Worm (Caenorhabditis elegans) whole organism, young adult: ENCODE measurements around the gene gly-13.
A peak's percentile ranks its signal among the peaks of the same experiment; 100 is the strongest.

Source experiments
- T26A5.8 ChIP-seq: sonication (generic microtip); optimal IDR thresholded peaks from 2 replicates; lab custom pipeline; 2016; ENCODE audit warnings: missing genetic modification characterization, missing compliant biosample characterization
- aptf-2 ChIP-seq: fragments of 200-800 bp; sonication (Bioruptor generic); conservative IDR thresholded peaks from 2 replicates; pipeline ENCODE4 v1.3.6; 2022; ENCODE audit warnings: missing genetic modification reagents, missing genetic modification characterization, missing compliant biosample characterization
- ceh-27 ChIP-seq: fragments of 200-800 bp; sonication (Bioruptor generic); optimal IDR thresholded peaks from 2 replicates; lab custom pipeline; 2018; ENCODE audit warnings: mild to moderate bottlenecking, missing genetic modification characterization, moderate library complexity, missing compliant biosample characterization
- ekl-4 ChIP-seq: fragments of 200-800 bp; sonication (Bioruptor generic); IDR thresholded peaks from 2 replicates; pipeline ENCODE4 v1.3.6; 2022; ENCODE audit warnings: missing genetic modification reagents, missing genetic modification characterization, missing compliant biosample characterization
- nfyb-1 ChIP-seq: fragments of 200-800 bp; sonication (Bioruptor generic); IDR thresholded peaks from 2 replicates; pipeline ENCODE4 v1.3.6; 2022; ENCODE audit warnings: missing genetic modification reagents, missing genetic modification characterization, missing compliant biosample characterization

DNA sequence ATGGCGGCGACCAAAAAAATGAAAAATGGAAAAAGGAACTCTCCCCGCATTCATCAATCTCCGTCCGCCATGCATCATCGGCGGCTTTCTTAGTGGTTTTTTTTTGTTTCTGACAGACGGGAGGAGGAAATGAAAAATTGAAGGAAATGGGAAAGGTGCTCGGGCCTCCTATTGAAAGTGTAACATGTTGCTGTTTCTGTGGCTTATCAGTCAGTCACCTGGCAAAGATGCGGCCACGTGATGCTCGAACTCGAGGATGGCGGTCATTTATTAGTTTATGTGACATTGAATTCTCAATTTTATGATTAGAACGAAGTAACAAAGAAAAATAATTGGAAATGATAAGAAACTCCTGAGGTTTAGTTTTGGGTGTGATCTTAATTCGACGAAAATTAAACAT lies 31.8 kb downstream of the gly-13 start:
- TF ChIP-seq ceh-27 (GFP tag; lab: Kevin White, UChicago) (no peak), aptf-2 (GFP tag; lab: Robert Waterston, UW) (no peak), ekl-4 (GFP tag; lab: Robert Waterston, UW) (no peak), T26A5.8 (tag; lab: Kevin White, UChicago) (no peak), nfyb-1 (GFP tag; lab: Robert Waterston, UW) (peak; percentile 46; the same call in 1 of the 2 replicates)
